Worm (Caenorhabditis elegans) whole organism, L1 larva: ENCODE results near the gene sto-6.

Source experiments
- C04F5.9 ChIP-seq: sonication (generic microtip); optimal IDR thresholded peaks from 2 replicates; lab custom pipeline; 2016; ENCODE audit warnings: missing genetic modification characterization, missing compliant biosample characterization
- alr-1 ChIP-seq: fragments of 200-800 bp; sonication (Bioruptor generic); optimal IDR thresholded peaks from 2 replicates; lab custom pipeline; 2018; ENCODE audit warnings: borderline replicate concordance, mild to moderate bottlenecking, missing genetic modification characterization, missing compliant biosample characterization
- ceh-82 ChIP-seq, 3 experiments: fragments of 150-350 bp in 1 of 3; sonication (generic microtip) in 2 of 3; optimal IDR thresholded peaks; 2 replicates each; lab custom pipeline; 2014 to 2017; ENCODE audit warnings: missing biosample characterization in 3 of 3, missing genetic modification characterization in 3 of 3
- dpl-1 ChIP-seq, 3 experiments: fragments of 150-350 bp in 2 of 3; sonication (generic microtip) in 1 of 3; optimal IDR thresholded peaks; 2 replicates each; lab custom pipeline; 2014 to 2017; ENCODE audit warnings: missing biosample characterization in 3 of 3, missing genetic modification characterization in 3 of 3, missing genetic modification reagents in 3 of 3
- dsc-1 ChIP-seq: sonication (generic microtip); optimal IDR thresholded peaks from 2 replicates; lab custom pipeline; 2016; ENCODE audit warnings: mild to moderate bottlenecking, missing genetic modification characterization, missing compliant biosample characterization
- efl-1 ChIP-seq, 4 experiments: fragments of 150-350 bp; optimal IDR thresholded peaks in 3 of 4; peaks in 1 of 4; 1 replicate in 1 of 4; 2 replicates in 3 of 4; lab custom pipeline; 2014; ENCODE audit warnings: missing biosample characterization in 2 of 4, missing genetic modification characterization in 2 of 4, missing genetic modification reagents in 2 of 4
- egl-27 ChIP-seq, 2 experiments: fragments of 150-350 bp in 1 of 2; sonication (generic microtip); optimal IDR thresholded peaks; 3 replicates each; lab custom pipeline; 2017 to 2018; ENCODE audit warnings: missing biosample characterization in 2 of 2, missing genetic modification characterization in 2 of 2, missing genetic modification reagents in 2 of 2
- fkh-10 ChIP-seq: sonication (generic microtip); optimal IDR thresholded peaks from 2 replicates; lab custom pipeline; 2017; ENCODE audit warnings: missing biosample characterization, missing genetic modification reagents, missing genetic modification characterization
- fkh-4 ChIP-seq: sonication (generic microtip); optimal IDR thresholded peaks from 2 replicates; lab custom pipeline; 2016; ENCODE audit warnings: missing compliant biosample characterization, missing genetic modification characterization, borderline replicate concordance
- fkh-8 ChIP-seq: sonication (generic microtip); optimal IDR thresholded peaks from 2 replicates; lab custom pipeline; 2016; ENCODE audit warnings: mild to moderate bottlenecking, missing genetic modification characterization, missing compliant biosample characterization
- isw-1 ChIP-seq: fragments of 200-800 bp; sonication (Bioruptor generic); IDR thresholded peaks from 2 replicates; pipeline ENCODE4 v1.3.6; 2022; ENCODE audit warnings: missing genetic modification characterization, missing compliant biosample characterization
- lin-14 ChIP-seq: fragments of 200-800 bp; sonication (Bioruptor generic); optimal IDR thresholded peaks from 2 replicates; lab custom pipeline; 2018; ENCODE audit warnings: mild to moderate bottlenecking, missing genetic modification characterization, moderate library complexity, missing compliant biosample characterization
- lin-15B ChIP-seq: fragments of 150-350 bp; sonication (generic microtip); optimal IDR thresholded peaks from 3 replicates; lab custom pipeline; 2014; ENCODE audit warnings: missing biosample characterization, missing genetic modification characterization
- lin-35 ChIP-seq, 2 experiments: fragments of 150-350 bp; optimal IDR thresholded peaks; 2 replicates each; lab custom pipeline; 2014; ENCODE audit warnings: missing biosample characterization in 2 of 2, missing genetic modification characterization in 2 of 2, missing genetic modification reagents in 2 of 2
- lin-39 ChIP-seq: fragments of 150-350 bp; optimal IDR thresholded peaks from 2 replicates; lab custom pipeline; 2014; ENCODE audit warnings: missing biosample characterization, missing genetic modification reagents, missing genetic modification characterization
- lsy-2 ChIP-seq, 2 experiments: fragments of 150-350 bp; optimal IDR thresholded peaks; 2 replicates each; lab custom pipeline; 2014; ENCODE audit warnings: missing biosample characterization in 2 of 2, missing genetic modification characterization in 2 of 2
- mdl-1 ChIP-seq, 2 experiments: fragments of 150-350 bp; optimal IDR thresholded peaks; 2 replicates each; lab custom pipeline; 2014 to 2017; ENCODE audit warnings: missing biosample characterization in 2 of 2, missing genetic modification characterization in 2 of 2, inconsistent platforms in 1 of 2
- nhr-19 ChIP-seq: fragments of 200-800 bp; sonication (Bioruptor generic); conservative IDR thresholded peaks from 2 replicates; pipeline ENCODE4 v1.3.6; 2022; ENCODE audit warnings: missing genetic modification characterization, missing compliant biosample characterization
- nhr-20 ChIP-seq: sonication (generic microtip); optimal IDR thresholded peaks from 2 replicates; lab custom pipeline; 2016; ENCODE audit warnings: mild to moderate bottlenecking, missing genetic modification characterization, missing compliant biosample characterization
- nhr-71 ChIP-seq: sonication (generic microtip); optimal IDR thresholded peaks from 2 replicates; lab custom pipeline; 2016; ENCODE audit warnings: mild to moderate bottlenecking, missing genetic modification characterization, moderate library complexity, missing compliant biosample characterization
- nhr-84 ChIP-seq: sonication (generic microtip); optimal IDR thresholded peaks from 2 replicates; lab custom pipeline; 2017; ENCODE audit warnings: missing biosample characterization, missing genetic modification characterization
- nhr-85 ChIP-seq: sonication (generic microtip); peaks from one replicate; lab custom pipeline; 2016; ENCODE audit warnings: missing genetic modification characterization, inconsistent platforms, missing compliant biosample characterization
- pax-3 ChIP-seq: fragments of 200-800 bp; sonication (Bioruptor generic); optimal IDR thresholded peaks from 2 replicates; lab custom pipeline; 2018; ENCODE audit warnings: mild to moderate bottlenecking, missing genetic modification characterization, moderate library complexity, missing compliant biosample characterization
- rnt-1 ChIP-seq: sonication (generic microtip); optimal IDR thresholded peaks from 2 replicates; lab custom pipeline; 2016; ENCODE audit warnings: mild to moderate bottlenecking, missing genetic modification characterization, moderate library complexity, missing compliant biosample characterization
- snpc-4 ChIP-seq: fragments of 150-350 bp; optimal IDR thresholded peaks from 2 replicates; lab custom pipeline; 2014; ENCODE audit warnings: missing biosample characterization, missing genetic modification characterization
- swsn-7 ChIP-seq: sonication (generic microtip); optimal IDR thresholded peaks from 2 replicates; lab custom pipeline; 2016; ENCODE audit warnings: missing genetic modification characterization, missing compliant biosample characterization
- tbx-2 ChIP-seq: sonication (generic microtip); optimal IDR thresholded peaks from 2 replicates; lab custom pipeline; 2016; ENCODE audit warnings: missing genetic modification characterization, missing compliant biosample characterization
- unc-130 ChIP-seq: fragments of 150-350 bp; optimal IDR thresholded peaks from 2 replicates; lab custom pipeline; 2017; ENCODE audit warnings: missing biosample characterization, missing genetic modification characterization, inconsistent platforms
- unc-86 ChIP-seq: sonication (generic microtip); optimal IDR thresholded peaks from 2 replicates; lab custom pipeline; 2016; ENCODE audit warnings: missing genetic modification characterization, missing compliant biosample characterization
- vab-15 ChIP-seq: sonication (generic microtip); optimal IDR thresholded peaks from 2 replicates; lab custom pipeline; 2017; ENCODE audit warnings: missing genotype, mild to moderate bottlenecking, missing genetic modification characterization, missing compliant biosample characterization
- xbp-1 ChIP-seq: sonication (generic microtip); optimal IDR thresholded peaks from 2 replicates; lab custom pipeline; 2016; ENCODE audit warnings: missing genetic modification characterization, missing compliant biosample characterization
- zag-1 ChIP-seq: fragments of 150-350 bp; optimal IDR thresholded peaks from 2 replicates; lab custom pipeline; 2014; ENCODE audit warnings: missing biosample characterization, missing genetic modification characterization
- ztf-11 ChIP-seq, 2 experiments: sonication (generic microtip); optimal IDR thresholded peaks; 2 replicates each; lab custom pipeline; 2016 to 2017; ENCODE audit warnings: missing genetic modification characterization in 2 of 2, missing biosample characterization in 1 of 2, missing compliant biosample characterization in 1 of 2
- ztf-4 ChIP-seq: fragments of 150-350 bp; optimal IDR thresholded peaks from 2 replicates; lab custom pipeline; 2014; ENCODE audit warnings: missing biosample characterization, missing genetic modification characterization

Gene sto-6

DNA sequence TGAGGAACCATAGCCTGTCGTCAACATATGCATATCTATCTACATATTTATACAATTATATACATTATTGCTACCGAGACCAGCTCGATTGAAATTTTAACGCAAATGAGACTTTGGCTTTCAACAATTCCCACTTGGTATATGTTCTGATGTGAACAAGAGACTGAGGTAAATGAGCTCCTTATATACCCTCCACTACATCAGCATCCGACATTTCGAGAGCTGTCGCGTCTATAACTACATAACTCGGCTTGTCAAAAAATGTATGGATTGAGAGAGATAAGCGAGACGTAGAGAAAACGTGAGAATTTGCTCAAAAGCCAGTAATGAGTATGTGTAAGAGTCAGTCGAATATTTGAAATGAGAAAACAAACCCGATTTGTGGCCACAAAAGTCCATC lies 8.8 kb upstream of the sto-6 start:
- TF ChIP-seq dsc-1 (tag; lab: Kevin White, UChicago) = no peak
- TF ChIP-seq snpc-4 (tag; lab: Kevin White, UChicago) = peak; percentile 59

DNA sequence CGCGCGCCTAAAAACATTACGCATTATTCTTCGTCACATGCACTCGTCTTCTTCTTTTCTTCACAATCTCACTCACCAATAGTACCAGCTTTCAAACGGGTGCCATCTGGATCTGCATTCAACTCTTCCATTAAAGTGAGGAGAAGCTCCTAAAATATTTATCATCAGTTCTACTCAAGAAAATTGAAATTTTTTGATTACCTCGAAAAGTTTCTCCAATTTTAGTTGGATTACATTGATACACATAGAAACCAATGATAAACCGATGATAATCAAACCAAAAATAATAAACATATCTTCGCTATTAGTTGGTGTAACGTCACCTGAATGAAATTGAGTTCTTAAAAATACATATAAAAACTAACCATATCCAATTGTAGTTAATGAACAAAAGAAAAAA lies 7.6 kb upstream of the sto-6 start:
- TF ChIP-seq nhr-85 (tag; lab: Kevin White, UChicago) (no peak), ceh-82 (tag; optimal IDR thresholded peaks at IDR 0.05; lab: Kevin White, UChicago) (no peak), lin-39 (no peak), unc-130 (tag; lab: Kevin White, UChicago) (no peak), mdl-1 (tag; optimal IDR thresholded peaks at IDR 0.05; lab: Kevin White, UChicago) (no peak), pax-3 (tag; lab: Kevin White, UChicago) (no peak), alr-1 (tag; lab: Kevin White, UChicago) (no peak)

DNA sequence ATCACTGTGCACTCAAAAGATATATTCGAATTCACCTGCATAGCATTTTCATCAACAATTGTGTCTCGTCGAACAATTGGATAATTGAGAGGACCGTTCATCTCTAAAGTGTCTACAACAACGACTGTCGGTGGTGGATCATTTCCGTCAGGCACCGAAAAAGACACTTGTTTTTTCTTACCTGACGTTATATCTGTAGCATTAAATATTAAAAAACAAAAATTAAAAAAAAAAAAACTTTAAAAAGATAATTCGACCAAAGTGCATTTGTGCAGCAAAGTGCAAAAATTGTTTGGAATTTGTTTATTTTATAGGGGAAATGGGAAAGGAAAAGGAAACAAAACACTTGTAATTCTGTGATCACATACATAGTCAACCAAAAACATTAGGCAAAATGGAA lies 5.2 kb upstream of the sto-6 start, which contains the start of gene twk-44:
Gene twk-44 (minus strand): TSS at position 101 of the 400 bp plus-strand sequence.
- TF ChIP-seq rnt-1 (no peak), egl-27 (tag; optimal IDR thresholded peaks at IDR 0.05; lab: Kevin White, UChicago) (no peak), nhr-84 (tag; lab: Kevin White, UChicago) (no peak), nhr-19 (GFP tag; lab: Robert Waterston, UW) (no peak), zag-1 (tag; lab: Kevin White, UChicago) (no peak), ztf-4 (tag; lab: Kevin White, UChicago) (no peak), vab-15 (tag; lab: Kevin White, UChicago) (no peak), tbx-2 (tag; lab: Kevin White, UChicago) (no peak), dpl-1 (GFP tag; optimal IDR thresholded peaks at IDR 0.05; lab: Kevin White, UChicago) (no peak), isw-1 (GFP tag; lab: Robert Waterston, UW) (no peak)

DNA sequence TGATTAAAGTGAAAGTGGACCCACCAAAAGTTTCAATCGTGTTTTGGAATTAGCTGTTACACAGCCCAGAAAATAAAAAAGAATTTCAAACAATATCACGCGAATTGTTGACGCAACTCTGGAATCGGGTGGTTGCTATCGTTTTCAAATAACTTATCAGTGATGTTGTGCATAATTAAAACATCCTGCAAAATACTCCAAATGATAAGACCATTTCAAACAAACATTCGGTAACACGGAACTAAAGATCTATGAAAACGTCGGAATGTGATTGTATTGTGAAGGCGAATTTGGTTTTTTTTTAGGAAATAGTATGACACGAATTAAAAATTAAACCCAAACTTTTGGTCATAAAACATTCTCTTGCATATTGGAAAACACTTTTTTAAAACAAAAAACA lies 3.6 kb upstream of the sto-6 start, which contains the start of gene spp-30:
Gene spp-30 (minus strand): TSS at position 101 of the 400 bp plus-strand sequence.
- no peak for TF ChIP-seq mdl-1 (tag; optimal IDR thresholded peaks at IDR 0.05; lab: Kevin White, UChicago)
- TF ChIP-seq C04F5.9 (tag; lab: Kevin White, UChicago) = no peak
- no peak for TF ChIP-seq lin-15B (tag; lab: Kevin White, UChicago)
- TF ChIP-seq efl-1 (optimal IDR thresholded peaks at IDR 0.05; lab: Kevin White, UChicago) = no peak
- no peak for TF ChIP-seq efl-1 (GFP tag; optimal IDR thresholded peaks at IDR 0.05 in 1 of 2; lab: Kevin White, UChicago)
- no peak for TF ChIP-seq fkh-8
- no peak for TF ChIP-seq alr-1 (tag; lab: Kevin White, UChicago)
- no peak for TF ChIP-seq nhr-71 (tag; lab: Kevin White, UChicago)
- TF ChIP-seq snpc-4 (tag; lab: Kevin White, UChicago) = no peak
- TF ChIP-seq ztf-11 (tag; optimal IDR thresholded peaks at IDR 0.05; lab: Kevin White, UChicago) = no peak
- no peak for TF ChIP-seq fkh-4 (tag; lab: Kevin White, UChicago)

DNA sequence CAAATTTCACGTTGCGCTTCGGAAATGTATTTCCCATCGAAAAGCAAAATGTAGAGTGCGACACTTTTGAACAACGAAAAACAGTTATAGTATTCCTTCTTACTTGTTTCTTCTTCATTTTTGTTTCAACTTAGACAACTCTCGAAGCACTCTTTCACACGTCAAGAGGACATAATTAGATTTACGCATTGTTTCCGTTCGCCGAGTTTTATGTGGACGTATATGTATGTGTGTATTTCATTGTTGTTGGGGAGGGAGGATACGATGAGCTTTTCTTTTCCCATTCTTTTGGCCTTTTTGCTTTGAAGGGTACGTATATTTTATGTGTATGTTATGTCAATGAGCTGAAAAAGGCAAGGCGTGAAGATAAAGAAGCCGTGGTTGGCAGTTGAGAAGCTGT lies 1.7 kb upstream of the sto-6 start:
- TF ChIP-seq pax-3 (tag; lab: Kevin White, UChicago) (no peak), nhr-20 (tag; lab: Kevin White, UChicago) (no peak), C04F5.9 (tag; lab: Kevin White, UChicago) (no peak), lin-39 (no peak), unc-86 (tag; lab: Kevin White, UChicago) (no peak), lin-14 (GFP tag; lab: Kevin White, UChicago) (peak; percentile 27), fkh-4 (tag; lab: Kevin White, UChicago) (no peak), lsy-2 (tag; optimal IDR thresholded peaks at IDR 0.05; lab: Kevin White, UChicago) (no peak), fkh-10 (peak; percentile 60), xbp-1 (tag; lab: Kevin White, UChicago) (no peak), swsn-7 (tag; lab: Kevin White, UChicago) (no peak), lin-35 (GFP tag; optimal IDR thresholded peaks at IDR 0.05; lab: Kevin White, UChicago) (no peak), dsc-1 (tag; lab: Kevin White, UChicago) (no peak), ztf-11 (tag; optimal IDR thresholded peaks at IDR 0.05; lab: Kevin White, UChicago) (no peak), nhr-71 (tag; lab: Kevin White, UChicago) (no peak)
